Fruit fly (Drosophila melanogaster): ENCODE data around the gene prg.

The prg gene

dm6 chr2L:8478911-8479706 lies 14.8 kb downstream of the prg start (continued):
- TF ChIP-seq vri (GFP tag; optimal IDR thresholded peaks at IDR 0.05) (peak; percentile 69), CG32006 (GFP tag; optimal IDR thresholded peaks at IDR 0.05) (no peak), salr (GFP tag; optimal IDR thresholded peaks at IDR 0.05) (peak; percentile 73 to 79), net (GFP tag; optimal IDR thresholded peaks at IDR 0.05) (peak; percentile 73), CG4318 (GFP tag; optimal IDR thresholded peaks at IDR 0.05) (no peak), eg (GFP tag; IDR thresholded peaks at IDR 0.05) (peak; percentile 89), Sox102F (GFP tag; optimal IDR thresholded peaks at IDR 0.05) (peak; percentile 72), Eip78C (GFP tag) (peak; percentile 78), CG6276 (GFP tag; optimal IDR thresholded peaks at IDR 0.05) (peak; percentile 87), cyc (GFP tag; optimal IDR thresholded peaks at IDR 0.05) (no peak), CG1621 (tag; optimal IDR thresholded peaks at IDR 0.05) (peak; percentile 88), fkh (GFP tag; optimal IDR thresholded peaks at IDR 0.05) (peak; percentile 25), CG11762 (GFP tag; optimal IDR thresholded peaks at IDR 0.05; ENCODE audit: insufficient read depth) (no peak), CG8119 (GFP tag; IDR thresholded peaks at IDR 0.05) (peak; percentile 88), Hr39 (GFP tag; optimal IDR thresholded peaks at IDR 0.05) (no peak), spab (GFP tag; optimal IDR thresholded peaks at IDR 0.05) (peak; percentile 96), topi (GFP tag; optimal IDR thresholded peaks at IDR 0.05) (peak; percentile 52), Hr38 (GFP tag; optimal IDR thresholded peaks at IDR 0.05) (no peak), CG11902 (GFP tag; optimal IDR thresholded peaks at IDR 0.05) (no peak), dac (GFP tag; optimal IDR thresholded peaks at IDR 0.05) (peak; percentile 48), Lpt (GFP tag; optimal IDR thresholded peaks at IDR 0.05) (peak; percentile 82), Sox15 (GFP tag; optimal IDR thresholded peaks at IDR 0.05) (no peak), Eip75B (GFP tag; optimal IDR thresholded peaks at IDR 0.05) (peak; percentile 74), CG6792 (GFP tag; optimal IDR thresholded peaks at IDR 0.05) (peak; percentile 59), CG3919 (GFP tag; optimal IDR thresholded peaks at IDR 0.05) (peak; percentile 71), CG7368 (GFP tag; optimal IDR thresholded peaks at IDR 0.05) (peak; percentile 44), CG8319 (GFP tag; optimal IDR thresholded peaks at IDR 0.05) (peak; percentile 36), Eip93F (GFP tag; optimal IDR thresholded peaks at IDR 0.05) (peak; percentile 22), Gug (GFP tag; IDR thresholded peaks at IDR 0.05) (no peak), CG31627 (GFP tag; optimal IDR thresholded peaks at IDR 0.05) (no peak), achi (GFP tag; optimal IDR thresholded peaks at IDR 0.05) (peak; percentile 65), CG8632 (GFP tag; optimal IDR thresholded peaks at IDR 0.05) (peak; percentile 40), Ets96B (tag; optimal IDR thresholded peaks at IDR 0.05) (peak; percentile 79)

- TF ChIP-seq vri (GFP tag; optimal IDR thresholded peaks at IDR 0.05) = no peak
- TF ChIP-seq Ets21C (GFP tag; optimal IDR thresholded peaks at IDR 0.05) = no peak
- no peak for TF ChIP-seq fd59A (GFP tag; optimal IDR thresholded peaks at IDR 0.05)
- no peak for TF ChIP-seq Lpt (GFP tag; optimal IDR thresholded peaks at IDR 0.05)
- TF ChIP-seq Sox15 (GFP tag; optimal IDR thresholded peaks at IDR 0.05) = no peak
Observed at dm6 chr2L:8480825-8481224, 16.5 kb downstream of the prg start.

- TF ChIP-seq CG11902 (GFP tag; optimal IDR thresholded peaks at IDR 0.05) = no peak
- no peak for TF ChIP-seq CG4318 (GFP tag; optimal IDR thresholded peaks at IDR 0.05)
- no peak for TF ChIP-seq lz (GFP tag; optimal IDR thresholded peaks at IDR 0.05)
- no peak for TF ChIP-seq Met (GFP tag; optimal IDR thresholded peaks at IDR 0.05)
- TF ChIP-seq achi (GFP tag; optimal IDR thresholded peaks at IDR 0.05) = no peak
- peak; percentile 50 for TF ChIP-seq Eip78C (GFP tag)
- TF ChIP-seq net (GFP tag; optimal IDR thresholded peaks at IDR 0.05) = no peak
- TF ChIP-seq pdm3 (GFP tag; optimal IDR thresholded peaks at IDR 0.05) = no peak
- TF ChIP-seq svp (GFP tag) = peak; percentile 28
- no peak for TF ChIP-seq CG6163 (GFP tag; IDR thresholded peaks at IDR 0.05)
Observed at dm6 chr2L:8481623-8482424, 17.5 kb downstream of the prg start, which contains the start of gene CG43796. Gene CG43796, plus strand, starts transcription at chr2L:8482374.
